Fruit fly (Drosophila melanogaster) whole organism, pupa: ENCODE results near the gene bi.

ENCODE experiments used
- CG10348 ChIP-seq: fragments of 200-800 bp; sonication (Bioruptor generic); IDR thresholded peaks from 2 replicates; pipeline ENCODE4 v1.3.6; 2022; ENCODE audit warnings: missing biosample characterization, missing genetic modification characterization
- CG13204 ChIP-seq: fragments of 200-800 bp; sonication (Bioruptor generic); optimal IDR thresholded peaks from 2 replicates; lab custom pipeline; 2018; ENCODE audit warnings: missing biosample characterization, mild to moderate bottlenecking, missing genetic modification characterization, moderate library complexity
- CG14655 ChIP-seq: fragments of 200-800 bp; sonication (Bioruptor generic); optimal IDR thresholded peaks from 3 replicates; lab custom pipeline; 2017; ENCODE audit warnings: mild to moderate bottlenecking, missing biosample characterization, missing genetic modification reagents, missing genetic modification characterization
- CG32121 ChIP-seq: fragments of 200-800 bp; sonication (Bioruptor generic); IDR thresholded peaks from 2 replicates; pipeline ENCODE4 v1.3.6; 2022; ENCODE audit warnings: missing biosample characterization, missing genetic modification characterization
- CG34367 ChIP-seq: fragments of 200-800 bp; sonication (Bioruptor generic); optimal IDR thresholded peaks from 2 replicates; lab custom pipeline; 2018; ENCODE audit warnings: missing biosample characterization, mild to moderate bottlenecking, missing genetic modification characterization
- D1 ChIP-seq: fragments of 200-800 bp; sonication (Bioruptor generic); optimal IDR thresholded peaks from 2 replicates; lab custom pipeline; 2018; ENCODE audit warnings: missing biosample characterization, mild to moderate bottlenecking, missing genetic modification characterization, moderate library complexity
- EcR ChIP-seq: fragments of 200-800 bp; sonication (Bioruptor generic); optimal IDR thresholded peaks from 3 replicates; lab custom pipeline; 2019; ENCODE audit warnings: missing biosample characterization, missing genetic modification characterization, mild to moderate bottlenecking, moderate library complexity, missing genetic modification reagents
- Ets98B ChIP-seq: fragments of 200-800 bp; sonication (Bioruptor generic); IDR thresholded peaks from 2 replicates; pipeline ENCODE4 v1.3.6; 2022; ENCODE audit warnings: missing biosample characterization, missing genetic modification characterization
- Pif1A ChIP-seq: fragments of 200-800 bp; sonication (Bioruptor generic); optimal IDR thresholded peaks from 3 replicates; lab custom pipeline; 2016; ENCODE audit warnings: missing biosample characterization, missing genetic modification characterization
- Pif1B ChIP-seq: fragments of 200-800 bp; sonication (Bioruptor generic); optimal IDR thresholded peaks from 3 replicates; lab custom pipeline; 2016; ENCODE audit warnings: missing biosample characterization, missing genetic modification characterization
- Snoo ChIP-seq: fragments of 200-800 bp; sonication (Bioruptor generic); optimal IDR thresholded peaks from 3 replicates; lab custom pipeline; 2017; ENCODE audit warnings: missing biosample characterization, mild to moderate bottlenecking, missing genetic modification characterization, inconsistent platforms
- fd96Ca ChIP-seq: fragments of 200-800 bp; sonication (Bioruptor generic); IDR thresholded peaks from 3 replicates; pipeline ENCODE4 v1.3.6; 2022; ENCODE audit warnings: missing biosample characterization, missing genetic modification characterization
- gl ChIP-seq: fragments of 200-800 bp; sonication (Bioruptor generic); optimal IDR thresholded peaks from 2 replicates; lab custom pipeline; 2018; ENCODE audit warnings: missing biosample characterization, mild to moderate bottlenecking, missing genetic modification characterization
- rn ChIP-seq: fragments of 200-800 bp; sonication (Bioruptor generic); IDR thresholded peaks from 2 replicates; pipeline ENCODE4 v1.3.6; 2022; ENCODE audit warnings: missing biosample characterization, missing genetic modification characterization

DNA sequence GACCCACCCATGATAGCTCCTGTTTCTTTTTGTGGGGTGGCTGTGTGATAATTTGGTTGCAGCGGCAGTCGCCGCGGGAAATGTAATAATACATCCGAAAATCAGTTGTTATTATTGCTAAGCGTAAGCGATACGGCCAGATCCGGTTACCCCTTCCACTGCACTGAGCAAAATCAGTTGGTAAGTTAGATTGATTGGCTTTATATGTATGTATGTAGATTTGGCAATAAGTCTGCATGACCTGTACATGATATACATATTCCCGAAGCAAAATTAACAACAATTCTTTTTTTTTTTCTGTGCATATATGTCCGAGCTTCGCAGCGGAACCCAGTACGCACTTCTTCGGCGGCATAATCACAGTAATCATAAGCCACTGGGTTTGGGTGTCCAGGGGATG lies 85.6 kb downstream of the bi start:
- TF ChIP-seq Pif1B (GFP tag; lab: Kevin White, UChicago) (no peak), CG32121 (GFP tag; lab: Robert Waterston, UW) (no peak), Snoo (tag; lab: Kevin White, UChicago) (no peak), Ets98B (GFP tag; lab: Robert Waterston, UW) (no peak), D1 (no peak), rn (GFP tag; lab: Robert Waterston, UW) (no peak), CG34367 (tag; lab: Kevin White, UChicago) (no peak), gl (tag; lab: Kevin White, UChicago) (no peak), fd96Ca (GFP tag; lab: Robert Waterston, UW) (no peak), Pif1A (no peak), CG13204 (GFP tag; lab: Kevin White, UChicago) (no peak), CG14655 (no peak), EcR (GFP tag; lab: Kevin White, UChicago) (no peak), CG10348 (GFP tag; lab: Robert Waterston, UW) (no peak)
